Worm (Caenorhabditis elegans) whole organism, young adult: ENCODE data around the gene rde-12.

Experiments
- K12H6.12 ChIP-seq: fragments of 200-800 bp; sonication (Bioruptor generic); optimal IDR thresholded peaks from 2 replicates; lab custom pipeline; 2018; ENCODE audit warnings: mild to moderate bottlenecking, missing genetic modification characterization, missing compliant biosample characterization
- T26A5.8 ChIP-seq: sonication (generic microtip); optimal IDR thresholded peaks from 2 replicates; lab custom pipeline; 2016; ENCODE audit warnings: missing genetic modification characterization, missing compliant biosample characterization
- ceh-100 ChIP-seq: fragments of 200-800 bp; sonication (Bioruptor generic); IDR thresholded peaks from 2 replicates; pipeline ENCODE4 v1.3.6; 2022; ENCODE audit warnings: missing genetic modification reagents, missing genetic modification characterization, missing compliant biosample characterization
- ets-4 ChIP-seq: fragments of 200-800 bp; sonication (Bioruptor generic); optimal IDR thresholded peaks from 2 replicates; lab custom pipeline; 2018; ENCODE audit warnings: mild to moderate bottlenecking, missing genetic modification characterization, missing compliant biosample characterization
- hrde-1 ChIP-seq: sonication (generic microtip); optimal IDR thresholded peaks from 2 replicates; lab custom pipeline; 2016; ENCODE audit warnings: missing genetic modification characterization, mild to moderate bottlenecking, missing compliant biosample characterization, moderate library complexity, missing genotype, missing genetic modification reagents, borderline replicate concordance
- lin-35 ChIP-seq, 3 experiments: fragments of 150-350 bp in 2 of 3; sonication (generic microtip) in 1 of 3; optimal IDR thresholded peaks; 2 replicates each; lab custom pipeline; 2014 to 2018; ENCODE audit warnings: missing biosample characterization in 3 of 3, missing genetic modification characterization in 3 of 3, missing genetic modification reagents in 3 of 3
- lir-1 ChIP-seq: fragments of 200-800 bp; sonication (Bioruptor generic); conservative IDR thresholded peaks from 2 replicates; pipeline ENCODE4 v1.3.6; 2022; ENCODE audit warnings: missing genetic modification reagents, missing genetic modification characterization, missing compliant biosample characterization
- lsy-27 ChIP-seq: sonication (generic microtip); optimal IDR thresholded peaks from 2 replicates; lab custom pipeline; 2017; ENCODE audit warnings: missing genetic modification characterization, mild to moderate bottlenecking, missing compliant biosample characterization, antibody characterized with exemption, missing genotype, borderline replicate concordance; ENCODE audit not compliant: insufficient read depth
- nhr-80 ChIP-seq: sonication (generic microtip); optimal IDR thresholded peaks from 2 replicates; lab custom pipeline; 2016; ENCODE audit warnings: missing genetic modification characterization, missing compliant biosample characterization
- rpc-1 ChIP-seq, 2 experiments: fragments of 150-350 bp in 1 of 2; sonication (generic microtip) in 1 of 2; optimal IDR thresholded peaks; 2 replicates each; lab custom pipeline; 2014 to 2018; ENCODE audit warnings: missing biosample characterization in 1 of 2, missing genetic modification characterization in 1 of 2, missing genetic modification reagents in 1 of 2, missing genotype in 1 of 2
- snpc-4 ChIP-seq, 5 experiments: fragments of 150-350 bp in 1 of 5; sonication (generic microtip) in 4 of 5; optimal IDR thresholded peaks; 2 replicates each; lab custom pipeline; 2014 to 2018; ENCODE audit warnings: missing genetic modification characterization in 5 of 5, missing biosample characterization in 3 of 5, antibody characterized with exemption in 2 of 5, mild to moderate bottlenecking in 2 of 5, missing compliant biosample characterization in 2 of 5, missing genotype in 2 of 5, moderate library complexity in 2 of 5, missing genetic modification reagents in 1 of 5
- unc-62 ChIP-seq: fragments of 150-350 bp; optimal IDR thresholded peaks from 2 replicates; lab custom pipeline; 2014; ENCODE audit warnings: missing biosample characterization, missing genetic modification reagents, missing genetic modification characterization
- ztf-22 ChIP-seq: fragments of 200-800 bp; sonication (Bioruptor generic); optimal IDR thresholded peaks from 2 replicates; lab custom pipeline; 2018; ENCODE audit warnings: mild to moderate bottlenecking, missing genetic modification characterization, moderate library complexity, missing compliant biosample characterization

Gene rde-12

ce11 chrV:13715223-13715686, 50.1 kb downstream of the rde-12 start, which contains the start of gene zipt-9 (continued):
- TF ChIP-seq lir-1 (no peak), ets-4 (GFP tag; lab: Kevin White, UChicago) (no peak), hrde-1 (tag; lab: Kevin White, UChicago) (no peak), ceh-100 (peak; percentile 98), T26A5.8 (tag; lab: Kevin White, UChicago) (no peak), snpc-4 (GFP tag; optimal IDR thresholded peaks at IDR 0.05; lab: Kevin White, UChicago) (no peak), snpc-4 (tag; optimal IDR thresholded peaks at IDR 0.05; lab: Kevin White, UChicago) (peak in 2 of 4 experiments; percentile 16 to 63)

ce11 chrV:13716531-13716930, 51.3 kb downstream of the rde-12 start, which contains the start of gene T01D3.6:
T01D3.6 (plus strand) TSS chrV:13716824.
- no peak for TF ChIP-seq unc-62 (GFP tag; lab: Kevin White, UChicago)
- TF ChIP-seq nhr-80 (tag; lab: Kevin White, UChicago), result peak; percentile 65
- no peak for TF ChIP-seq lsy-27 (tag; lab: Kevin White, UChicago)
- TF ChIP-seq rpc-1 (optimal IDR thresholded peaks at IDR 0.05; lab: Kevin White, UChicago), result no peak
- TF ChIP-seq rpc-1 (tag; optimal IDR thresholded peaks at IDR 0.05; lab: Kevin White, UChicago), result no peak
- TF ChIP-seq ztf-22 (GFP tag; lab: Kevin White, UChicago), result peak; percentile 12
- TF ChIP-seq K12H6.12 (tag; lab: Kevin White, UChicago), result no peak
- TF ChIP-seq lin-35 (GFP tag; optimal IDR thresholded peaks at IDR 0.05; lab: Kevin White, UChicago), result no peak
